Fruit fly (Drosophila melanogaster) whole organism, wandering third instar larva: ENCODE data around the gene CG14210.

Source experiments
- br ChIP-seq: fragments of 200-800 bp; sonication (Bioruptor generic); optimal IDR thresholded peaks from 2 replicates; lab custom pipeline; 2016; ENCODE audit warnings: missing biosample characterization, missing genetic modification characterization
- foxo ChIP-seq, 2 experiments: fragments of 200-800 bp; sonication (Bioruptor generic); optimal IDR thresholded peaks; 2 replicates in 1 of 2; 3 replicates in 1 of 2; lab custom pipeline; 2016 to 2017; ENCODE audit warnings: missing biosample characterization in 2 of 2, missing genetic modification characterization in 2 of 2

DNA sequence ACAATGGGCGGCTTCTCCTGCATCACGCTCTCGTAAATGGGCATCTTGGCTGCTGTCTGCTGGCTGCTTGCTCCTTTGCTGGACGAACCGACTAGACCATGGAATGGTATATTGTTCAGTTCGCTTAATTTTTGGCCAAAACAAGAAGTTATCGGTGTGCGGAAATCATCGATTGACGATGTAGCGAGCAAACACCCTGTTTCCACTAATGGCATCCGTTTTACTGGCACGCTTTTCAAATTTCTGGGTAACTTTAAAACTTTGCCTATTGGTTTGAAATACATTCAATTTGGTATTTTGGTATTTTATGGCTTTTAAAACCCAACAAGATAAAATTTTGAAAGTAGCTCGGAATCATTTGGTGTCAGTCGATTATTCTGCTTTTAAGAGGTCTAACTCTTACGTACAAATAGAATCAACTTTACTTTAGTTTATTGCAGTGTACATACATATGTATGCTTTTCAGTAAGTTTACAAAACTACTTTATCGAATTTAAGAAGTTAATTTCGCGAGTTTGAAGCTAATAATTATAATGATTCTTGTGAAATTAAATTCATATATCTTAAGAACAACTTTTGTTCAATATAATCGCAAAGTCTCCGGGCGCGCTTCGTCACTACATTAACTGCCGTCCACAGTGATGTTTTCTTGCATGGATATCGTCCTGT lies 30.0 kb downstream of the CG14210 start, which contains the start of gene Arp10:
- TF ChIP-seq foxo (GFP tag; optimal IDR thresholded peaks at IDR 0.05; lab: Kevin White, UChicago) (no peak), br (GFP tag; lab: Kevin White, UChicago) (no peak)
